Fruit fly (Drosophila melanogaster): Measurements from ENCODE around the gene Pka-R1.

- TF ChIP-seq kay (GFP tag; ENCODE audit: borderline replicate concordance) = peak; percentile 66
- TF ChIP-seq CG1620 (GFP tag; optimal IDR thresholded peaks at IDR 0.05) = no peak
- no peak for TF ChIP-seq Clk (GFP tag; optimal IDR thresholded peaks at IDR 0.05)
- no peak for TF ChIP-seq toe (GFP tag; optimal IDR thresholded peaks at IDR 0.05)
- no peak for TF ChIP-seq CG12768 (GFP tag; optimal IDR thresholded peaks at IDR 0.05)
- TF ChIP-seq CG5204 (GFP tag; optimal IDR thresholded peaks at IDR 0.05) = no peak
- TF ChIP-seq CG33017 (tag; optimal IDR thresholded peaks at IDR 0.05) = no peak
- no peak for TF ChIP-seq ovo (GFP tag; optimal IDR thresholded peaks at IDR 0.05)
- TF ChIP-seq pad (GFP tag; optimal IDR thresholded peaks at IDR 0.05) = no peak
- no peak for TF ChIP-seq Hr96 (GFP tag; optimal IDR thresholded peaks at IDR 0.05)
- no peak for TF ChIP-seq Crg-1 (GFP tag; optimal IDR thresholded peaks at IDR 0.05)
These were observed 46.6 kb upstream of the Pka-R1 start, which contains the start of the genes CG4074 and CG4186 for dm6 chr3L:20769350-20769749.
